Worm (Caenorhabditis elegans) whole organism, L1 larva: Measurements from ENCODE around the gene col-181.

Experiments used
- F16B12.6 ChIP-seq: fragments of 150-350 bp; optimal IDR thresholded peaks from 2 replicates; lab custom pipeline; 2014; ENCODE audit warnings: missing biosample characterization, missing genetic modification characterization
- aly-2 ChIP-seq: fragments of 150-350 bp; optimal IDR thresholded peaks from 2 replicates; lab custom pipeline; 2014; ENCODE audit warnings: missing biosample characterization, missing genetic modification characterization
- egl-27 ChIP-seq, 2 experiments: fragments of 150-350 bp in 1 of 2; sonication (generic microtip); optimal IDR thresholded peaks; 3 replicates each; lab custom pipeline; 2017 to 2018; ENCODE audit warnings: missing biosample characterization in 2 of 2, missing genetic modification characterization in 2 of 2, missing genetic modification reagents in 2 of 2
- elt-2 ChIP-seq: sonication (generic microtip); optimal IDR thresholded peaks from 2 replicates; lab custom pipeline; 2016; ENCODE audit warnings: missing genetic modification characterization, mild to moderate bottlenecking, inconsistent platforms, missing compliant biosample characterization, missing genetic modification reagents
- elt-3 ChIP-seq, 6 experiments: fragments of 150-350 bp in 1 of 6; sonication (generic microtip); optimal IDR thresholded peaks; 2 replicates each; lab custom pipeline; 2017 to 2018; ENCODE audit warnings: missing biosample characterization in 6 of 6, missing genetic modification characterization in 6 of 6, inconsistent platforms in 1 of 6
- fkh-10 ChIP-seq: sonication (generic microtip); optimal IDR thresholded peaks from 2 replicates; lab custom pipeline; 2017; ENCODE audit warnings: missing biosample characterization, missing genetic modification reagents, missing genetic modification characterization
- lin-15B ChIP-seq: fragments of 150-350 bp; sonication (generic microtip); optimal IDR thresholded peaks from 3 replicates; lab custom pipeline; 2014; ENCODE audit warnings: missing biosample characterization, missing genetic modification characterization
- mab-9 ChIP-seq: fragments of 200-800 bp; sonication (Bioruptor generic); IDR thresholded peaks from 2 replicates; pipeline ENCODE4 v1.3.6; 2022; ENCODE audit warnings: missing genetic modification reagents, missing genetic modification characterization, missing compliant biosample characterization
- nhr-12 ChIP-seq: sonication (generic microtip); optimal IDR thresholded peaks from 2 replicates; lab custom pipeline; 2017; ENCODE audit warnings: missing biosample characterization, missing genetic modification characterization
- nhr-237 ChIP-seq: fragments of 150-350 bp; optimal IDR thresholded peaks from 2 replicates; lab custom pipeline; 2014; ENCODE audit warnings: missing biosample characterization, missing genetic modification characterization
- tlp-1 ChIP-seq: fragments of 150-350 bp; optimal IDR thresholded peaks from 2 replicates; lab custom pipeline; 2014; ENCODE audit warnings: missing biosample characterization, missing genetic modification characterization
- ztf-11 ChIP-seq, 2 experiments: sonication (generic microtip); optimal IDR thresholded peaks; 2 replicates each; lab custom pipeline; 2016 to 2017; ENCODE audit warnings: missing genetic modification characterization in 2 of 2, missing biosample characterization in 1 of 2, missing compliant biosample characterization in 1 of 2

DNA sequence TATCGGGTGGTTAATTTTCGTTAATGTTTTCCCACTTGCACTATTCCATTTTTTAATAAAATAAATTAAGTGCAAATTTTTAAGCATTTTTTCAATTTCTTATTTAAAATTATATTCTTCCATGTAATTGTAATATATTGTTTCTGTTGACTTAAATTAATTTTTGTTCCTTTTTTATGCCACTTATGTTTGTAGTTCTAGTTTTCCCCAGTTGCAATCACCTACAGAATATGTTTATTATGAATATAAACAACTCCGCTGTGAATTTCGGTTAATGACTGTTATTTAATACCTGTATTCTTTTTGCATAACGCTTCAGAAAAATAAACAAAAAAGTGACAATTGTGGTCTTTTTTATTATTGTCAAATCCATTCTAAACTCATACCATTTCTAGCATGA, 39.8 kb upstream of the col-181 start, which contains the start of gene lgc-23:
- TF ChIP-seq aly-2 (tag; lab: Kevin White, UChicago), result no peak
- TF ChIP-seq nhr-237 (tag; lab: Kevin White, UChicago), result no peak
- no peak for TF ChIP-seq F16B12.6 (tag; lab: Kevin White, UChicago)
- TF ChIP-seq fkh-10, result no peak
- TF ChIP-seq elt-2 (tag; lab: Kevin White, UChicago), result no peak
- no peak for TF ChIP-seq mab-9 (GFP tag; lab: Robert Waterston, UW)
- TF ChIP-seq lin-15B (tag; lab: Kevin White, UChicago), result no peak
- no peak for TF ChIP-seq ztf-11 (tag; optimal IDR thresholded peaks at IDR 0.05; lab: Kevin White, UChicago)
- no peak for TF ChIP-seq nhr-12 (tag; lab: Kevin White, UChicago)
- no peak for TF ChIP-seq egl-27 (tag; optimal IDR thresholded peaks at IDR 0.05; lab: Kevin White, UChicago)
- TF ChIP-seq elt-3 (tag; optimal IDR thresholded peaks at IDR 0.05; lab: Kevin White, UChicago), result no peak
- no peak for TF ChIP-seq tlp-1 (tag; lab: Kevin White, UChicago)
